Worm (Caenorhabditis elegans): ENCODE data around the gene nhr-177.

DNA sequence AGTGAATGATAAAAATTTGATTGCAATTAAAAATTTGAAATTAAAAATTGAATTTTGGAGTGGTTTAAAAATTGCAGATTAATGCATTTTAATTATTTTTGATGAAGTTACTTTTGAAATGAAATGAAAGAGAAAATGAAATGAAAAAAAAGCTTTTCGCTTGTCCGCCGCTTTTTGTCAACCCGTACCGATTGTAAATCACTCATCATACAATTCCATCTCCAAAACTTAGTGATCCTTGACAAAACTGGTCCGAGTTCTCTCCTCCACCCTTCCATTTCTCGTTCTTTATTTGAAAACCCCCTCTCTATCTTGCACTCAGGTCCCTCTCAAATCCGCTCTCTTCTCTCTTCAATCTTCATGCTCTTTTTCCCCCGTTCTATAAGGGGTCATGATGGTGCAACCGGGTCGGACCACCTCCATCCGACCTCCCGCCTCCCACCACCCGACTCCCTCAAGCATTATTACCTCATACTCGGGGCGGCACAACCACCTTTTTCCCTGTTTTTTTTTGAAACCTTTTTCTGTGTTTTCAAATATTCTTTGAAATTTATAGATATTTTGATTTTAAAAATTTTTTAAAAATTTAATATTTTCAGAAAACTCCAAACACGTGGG, 32.9 kb upstream of the nhr-177 start:
- TF ChIP-seq dmd-4 (tag; optimal IDR thresholded peaks at IDR 0.05; ENCODE audit: borderline replicate concordance): no peak
- no peak for TF ChIP-seq elt-2 (tag; optimal IDR thresholded peaks at IDR 0.05)

Measured in whole organism, late embryonic.